Worm (Caenorhabditis elegans) whole organism, L2 larva: ENCODE data around the gene K02F3.12.

ENCODE experiments used
- elt-3 ChIP-seq: sonication (generic microtip); optimal IDR thresholded peaks from 2 replicates; lab custom pipeline; 2017; ENCODE audit warnings: missing biosample characterization, missing genetic modification characterization
- lsy-2 ChIP-seq, 2 experiments: fragments of 150-350 bp in 1 of 2; sonication (generic microtip) in 1 of 2; optimal IDR thresholded peaks; 2 replicates each; lab custom pipeline; 2014 to 2017; ENCODE audit warnings: missing biosample characterization in 2 of 2, missing genetic modification characterization in 2 of 2

The K02F3.12 gene

DNA sequence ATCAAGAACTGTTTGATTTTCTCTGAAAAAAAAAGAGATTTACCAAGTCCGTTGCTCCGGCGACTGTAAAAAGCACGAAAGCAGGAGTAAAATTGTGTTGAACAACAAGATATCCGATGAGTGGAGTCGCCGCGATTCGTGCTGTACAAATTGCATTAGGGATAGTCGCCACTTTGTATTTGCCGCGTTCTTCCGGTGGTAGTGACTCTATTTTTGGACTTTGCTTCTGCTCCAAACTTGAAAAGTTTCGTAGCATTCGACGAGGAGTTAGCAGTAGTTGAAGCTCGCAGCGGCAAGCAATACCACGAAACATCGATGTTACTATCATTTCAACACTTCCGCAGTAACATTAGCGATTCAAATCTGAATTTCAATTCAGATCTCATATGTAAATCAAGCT lies 53.2 kb downstream of the K02F3.12 start, which contains the start of gene crls-1:
TSS of gene crls-1 (minus strand) at position 363 of the 400 bp plus-strand sequence.
- TF ChIP-seq lsy-2 (tag; optimal IDR thresholded peaks at IDR 0.05; lab: Kevin White, UChicago) (peak in 1 of 2 experiments; percentile 14), elt-3 (tag; lab: Kevin White, UChicago) (no peak)
